Fruit fly (Drosophila melanogaster) whole organism, pupa: ENCODE data around the gene Zwilch.

Experiments
- CG10348 ChIP-seq: fragments of 200-800 bp; sonication (Bioruptor generic); IDR thresholded peaks from 2 replicates; pipeline ENCODE4 v1.3.6; 2022; ENCODE audit warnings: missing biosample characterization, missing genetic modification characterization
- CG12605 ChIP-seq: fragments of 200-800 bp; sonication (Bioruptor generic); IDR thresholded peaks from 2 replicates; pipeline ENCODE4 v1.3.6; 2022; ENCODE audit warnings: missing biosample characterization, missing genetic modification characterization
- CG13204 ChIP-seq: fragments of 200-800 bp; sonication (Bioruptor generic); optimal IDR thresholded peaks from 2 replicates; lab custom pipeline; 2018; ENCODE audit warnings: missing biosample characterization, mild to moderate bottlenecking, missing genetic modification characterization, moderate library complexity
- CG14655 ChIP-seq: fragments of 200-800 bp; sonication (Bioruptor generic); optimal IDR thresholded peaks from 3 replicates; lab custom pipeline; 2017; ENCODE audit warnings: mild to moderate bottlenecking, missing biosample characterization, missing genetic modification reagents, missing genetic modification characterization
- CG15710 ChIP-seq: fragments of 200-800 bp; sonication (Bioruptor generic); optimal IDR thresholded peaks from 2 replicates; lab custom pipeline; 2018; ENCODE audit warnings: missing biosample characterization, mild to moderate bottlenecking, missing genetic modification characterization, moderate library complexity
- CG17806 ChIP-seq: fragments of 200-800 bp; sonication (Bioruptor generic); optimal IDR thresholded peaks from 2 replicates; lab custom pipeline; 2018; ENCODE audit warnings: missing biosample characterization, mild to moderate bottlenecking, missing genetic modification characterization, moderate library complexity
- CG32121 ChIP-seq: fragments of 200-800 bp; sonication (Bioruptor generic); IDR thresholded peaks from 2 replicates; pipeline ENCODE4 v1.3.6; 2022; ENCODE audit warnings: missing biosample characterization, missing genetic modification characterization
- CG34367 ChIP-seq: fragments of 200-800 bp; sonication (Bioruptor generic); optimal IDR thresholded peaks from 2 replicates; lab custom pipeline; 2018; ENCODE audit warnings: missing biosample characterization, mild to moderate bottlenecking, missing genetic modification characterization
- CG4496 ChIP-seq: fragments of 200-800 bp; sonication (Bioruptor generic); IDR thresholded peaks from 3 replicates; pipeline ENCODE4 v1.3.6; 2022; ENCODE audit warnings: missing biosample characterization, missing genetic modification characterization
- CG8159 ChIP-seq: fragments of 200-800 bp; sonication (Bioruptor generic); optimal IDR thresholded peaks from 3 replicates; lab custom pipeline; 2018; ENCODE audit warnings: missing biosample characterization, mild to moderate bottlenecking, missing genetic modification characterization, moderate library complexity
- CG8301 ChIP-seq: fragments of 200-800 bp; sonication (Bioruptor generic); optimal IDR thresholded peaks from 2 replicates; lab custom pipeline; 2018; ENCODE audit warnings: missing biosample characterization, mild to moderate bottlenecking, missing genetic modification characterization
- CG9948 ChIP-seq: fragments of 200-800 bp; sonication (Bioruptor generic); optimal IDR thresholded peaks from 2 replicates; lab custom pipeline; 2018; ENCODE audit warnings: missing biosample characterization, mild to moderate bottlenecking, missing genetic modification characterization, moderate library complexity
- D1 ChIP-seq: fragments of 200-800 bp; sonication (Bioruptor generic); optimal IDR thresholded peaks from 2 replicates; lab custom pipeline; 2018; ENCODE audit warnings: missing biosample characterization, mild to moderate bottlenecking, missing genetic modification characterization, moderate library complexity
- EcR ChIP-seq: fragments of 200-800 bp; sonication (Bioruptor generic); optimal IDR thresholded peaks from 3 replicates; lab custom pipeline; 2019; ENCODE audit warnings: missing biosample characterization, missing genetic modification characterization, mild to moderate bottlenecking, moderate library complexity, missing genetic modification reagents
- Ets98B ChIP-seq: fragments of 200-800 bp; sonication (Bioruptor generic); IDR thresholded peaks from 2 replicates; pipeline ENCODE4 v1.3.6; 2022; ENCODE audit warnings: missing biosample characterization, missing genetic modification characterization
- Pif1A ChIP-seq: fragments of 200-800 bp; sonication (Bioruptor generic); optimal IDR thresholded peaks from 3 replicates; lab custom pipeline; 2016; ENCODE audit warnings: missing biosample characterization, missing genetic modification characterization
- Pif1B ChIP-seq: fragments of 200-800 bp; sonication (Bioruptor generic); optimal IDR thresholded peaks from 3 replicates; lab custom pipeline; 2016; ENCODE audit warnings: missing biosample characterization, missing genetic modification characterization
- Snoo ChIP-seq: fragments of 200-800 bp; sonication (Bioruptor generic); optimal IDR thresholded peaks from 3 replicates; lab custom pipeline; 2017; ENCODE audit warnings: missing biosample characterization, mild to moderate bottlenecking, missing genetic modification characterization, inconsistent platforms
- fd96Ca ChIP-seq: fragments of 200-800 bp; sonication (Bioruptor generic); IDR thresholded peaks from 3 replicates; pipeline ENCODE4 v1.3.6; 2022; ENCODE audit warnings: missing biosample characterization, missing genetic modification characterization
- gl ChIP-seq: fragments of 200-800 bp; sonication (Bioruptor generic); optimal IDR thresholded peaks from 2 replicates; lab custom pipeline; 2018; ENCODE audit warnings: missing biosample characterization, mild to moderate bottlenecking, missing genetic modification characterization
- rn ChIP-seq: fragments of 200-800 bp; sonication (Bioruptor generic); IDR thresholded peaks from 2 replicates; pipeline ENCODE4 v1.3.6; 2022; ENCODE audit warnings: missing biosample characterization, missing genetic modification characterization

Gene Zwilch

dm6 chr3R:31241109-31241508, 27.9 kb upstream of the Zwilch start:
- TF ChIP-seq rn (GFP tag; lab: Robert Waterston, UW): no peak
- TF ChIP-seq CG34367 (tag; lab: Kevin White, UChicago): no peak
- no peak for TF ChIP-seq gl (tag; lab: Kevin White, UChicago)
- TF ChIP-seq D1 (tag; lab: Kevin White, UChicago): no peak
- TF ChIP-seq CG32121: no peak
- no peak for TF ChIP-seq CG15710 (tag; lab: Kevin White, UChicago)
- TF ChIP-seq CG12605 (GFP tag; lab: Robert Waterston, UW): no peak
- no peak for TF ChIP-seq EcR (GFP tag; lab: Kevin White, UChicago)
- TF ChIP-seq fd96Ca (GFP tag; lab: Robert Waterston, UW): no peak
- no peak for TF ChIP-seq CG17806 (tag; lab: Kevin White, UChicago)
- no peak for TF ChIP-seq CG8159 (tag; lab: Kevin White, UChicago)

dm6 chr3R:31240023-31240422, 26.8 kb upstream of the Zwilch start:
- no peak for TF ChIP-seq CG10348
- no peak for TF ChIP-seq D1 (tag; lab: Kevin White, UChicago)
- TF ChIP-seq CG17806 (tag; lab: Kevin White, UChicago): no peak

dm6 chr3R:31235262-31235661, 22.1 kb upstream of the Zwilch start, which contains the start of gene CG15564:
Gene CG15564 (minus strand): TSS chr3R:31235362.
- no peak for TF ChIP-seq Pif1A
- no peak for TF ChIP-seq fd96Ca (GFP tag; lab: Robert Waterston, UW)
- TF ChIP-seq CG10348: no peak
- no peak for TF ChIP-seq CG34367 (tag; lab: Kevin White, UChicago)
- TF ChIP-seq CG13204 (GFP tag; lab: Kevin White, UChicago): no peak
- no peak for TF ChIP-seq rn (GFP tag; lab: Robert Waterston, UW)
- TF ChIP-seq Snoo (tag; lab: Kevin White, UChicago): no peak
- no peak for TF ChIP-seq CG8301
- no peak for TF ChIP-seq CG15710 (tag; lab: Kevin White, UChicago)
- no peak for TF ChIP-seq Ets98B (GFP tag; lab: Robert Waterston, UW)
- TF ChIP-seq CG9948: no peak
- TF ChIP-seq CG17806 (tag; lab: Kevin White, UChicago): no peak

- TF ChIP-seq CG8159 (tag; lab: Kevin White, UChicago) (no peak), CG14655 (GFP tag; lab: Kevin White, UChicago) (no peak), gl (tag; lab: Kevin White, UChicago) (no peak), Pif1A (no peak), CG8301 (no peak), CG15710 (tag; lab: Kevin White, UChicago) (no peak), fd96Ca (GFP tag; lab: Robert Waterston, UW) (no peak), Pif1B (no peak), CG4496 (GFP tag; lab: Robert Waterston, UW) (no peak), CG12605 (GFP tag; lab: Robert Waterston, UW) (no peak), CG32121 (no peak), D1 (tag; lab: Kevin White, UChicago) (no peak), CG10348 (no peak), CG34367 (tag; lab: Kevin White, UChicago) (no peak), Ets98B (GFP tag; lab: Robert Waterston, UW) (no peak), Snoo (tag; lab: Kevin White, UChicago) (no peak), CG17806 (tag; lab: Kevin White, UChicago) (no peak), CG13204 (GFP tag; lab: Kevin White, UChicago) (no peak), CG9948 (no peak)
- TF ChIP-seq, all 21 proteins: peak for 0
Observed at dm6 chr3R:31232236-31232635, 19.1 kb upstream of the Zwilch start, which contains the start of gene CG15563. Gene CG15563 (minus strand): TSS chr3R:31232336.

dm6 chr3R:31231134-31231533, 18.0 kb upstream of the Zwilch start:
- TF ChIP-seq EcR (GFP tag; lab: Kevin White, UChicago): no peak

- TF ChIP-seq CG4496 (GFP tag; lab: Robert Waterston, UW) (peak; percentile 82), CG8159 (tag; lab: Kevin White, UChicago) (no peak), EcR (GFP tag; lab: Kevin White, UChicago) (no peak), Pif1B (peak; percentile 43), CG34367 (tag; lab: Kevin White, UChicago) (no peak), CG32121 (0 out of 2 replicates have a peak, but pooled peaks have one; percentile 18), gl (tag; lab: Kevin White, UChicago) (no peak), fd96Ca (GFP tag; lab: Robert Waterston, UW) (peak; percentile 81), CG15710 (tag; lab: Kevin White, UChicago) (no peak), Ets98B (GFP tag; lab: Robert Waterston, UW) (peak; percentile 69), Pif1A (no peak), CG17806 (tag; lab: Kevin White, UChicago) (no peak), CG13204 (GFP tag; lab: Kevin White, UChicago) (no peak), rn (GFP tag; lab: Robert Waterston, UW) (0 out of 2 replicates have a peak, but pooled peaks have one; percentile 14), CG9948 (no peak), CG14655 (GFP tag; lab: Kevin White, UChicago) (no peak), D1 (tag; lab: Kevin White, UChicago) (no peak), CG12605 (GFP tag; lab: Robert Waterston, UW) (peak; percentile 32; the same call in 1 of the 2 replicates), CG10348 (no peak), Snoo (tag; lab: Kevin White, UChicago) (no peak), CG8301 (no peak)
Observed at dm6 chr3R:31225043-31225681, 12.0 kb upstream of the Zwilch start.
